Fruit fly (Drosophila melanogaster) whole organism: ENCODE measurements around the gene Prp3.

Experiments used
- CG8478 ChIP-seq: fragments of >200 bp; optimal IDR thresholded peaks from 2 replicates; lab custom pipeline; 2018; ENCODE audit warnings: inconsistent platforms
- Dll ChIP-seq: fragments of >200 bp; optimal IDR thresholded peaks from 2 replicates; lab custom pipeline; 2017
- EcR ChIP-seq, 2 experiments: fragments of >200 bp; optimal IDR thresholded peaks; 2 replicates each; lab custom pipeline; 2017; ENCODE audit warnings: missing biosample characterization in 2 of 2, missing genetic modification characterization in 2 of 2, missing genetic modification reagents in 2 of 2
- pan ChIP-seq: fragments of >200 bp; optimal IDR thresholded peaks from 2 replicates; lab custom pipeline; 2017
- psq ChIP-seq: fragments of >200 bp; optimal IDR thresholded peaks from 2 replicates; lab custom pipeline; 2017
- usp ChIP-seq: fragments of >200 bp; optimal IDR thresholded peaks from 2 replicates; lab custom pipeline; 2017; ENCODE audit warnings: missing biosample characterization, missing genetic modification characterization, mixed read lengths

The Prp3 gene

DNA sequence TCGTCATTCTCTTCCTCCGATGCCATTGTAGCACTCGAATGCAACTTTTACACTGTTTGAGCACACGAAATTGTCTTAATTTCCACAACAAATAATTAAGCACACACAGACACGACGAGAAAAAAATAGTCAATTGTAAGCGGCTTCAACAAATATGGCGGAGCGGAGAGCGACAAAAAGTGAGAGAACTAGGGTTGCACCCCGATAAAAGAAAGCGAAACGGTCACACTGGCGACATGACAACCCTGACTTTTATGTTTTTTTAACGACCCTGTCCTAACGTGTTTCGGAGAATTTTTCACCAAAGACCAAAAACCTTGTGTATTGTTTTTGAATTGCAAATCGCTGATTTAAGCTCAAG, at the start of gene Prp3, which contains the start of gene Mi-2:
Gene Prp3 (plus strand): TSS at position 247 of the 361 bp plus-strand sequence.
Gene Mi-2 (minus strand): TSS at position 162 of the 361 bp plus-strand sequence.
- TF ChIP-seq psq (lab: Kevin White, UChicago) = no peak
- TF ChIP-seq pan = no peak
- TF ChIP-seq EcR (GFP tag; optimal IDR thresholded peaks at IDR 0.05; lab: Kevin White, UChicago) = no peak

DNA sequence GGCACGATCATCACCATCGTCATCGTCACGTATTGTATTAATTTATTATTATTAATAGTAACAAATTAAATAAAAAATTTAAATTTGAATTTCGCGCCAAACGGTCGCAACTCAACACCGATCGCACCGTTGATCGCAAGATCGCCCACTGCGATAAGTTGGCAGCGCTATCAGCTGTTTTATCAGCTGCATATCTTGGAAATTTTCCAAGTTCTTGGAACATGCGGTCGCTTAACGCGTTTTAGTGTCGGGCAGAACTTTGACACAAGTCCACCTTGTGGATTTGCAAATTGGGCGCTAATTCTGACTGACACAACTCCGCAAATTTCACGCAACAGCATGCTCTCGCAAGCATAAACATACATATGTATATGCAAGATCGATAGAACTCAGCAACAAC, 48.9 kb upstream of the Prp3 start:
- TF ChIP-seq Dll (lab: Kevin White, UChicago) = no peak
- TF ChIP-seq CG8478 (lab: Kevin White, UChicago) = no peak
- no peak for TF ChIP-seq EcR (GFP tag; optimal IDR thresholded peaks at IDR 0.05; lab: Kevin White, UChicago)
- no peak for TF ChIP-seq pan
- no peak for TF ChIP-seq usp
- TF ChIP-seq psq (lab: Kevin White, UChicago) = no peak

DNA sequence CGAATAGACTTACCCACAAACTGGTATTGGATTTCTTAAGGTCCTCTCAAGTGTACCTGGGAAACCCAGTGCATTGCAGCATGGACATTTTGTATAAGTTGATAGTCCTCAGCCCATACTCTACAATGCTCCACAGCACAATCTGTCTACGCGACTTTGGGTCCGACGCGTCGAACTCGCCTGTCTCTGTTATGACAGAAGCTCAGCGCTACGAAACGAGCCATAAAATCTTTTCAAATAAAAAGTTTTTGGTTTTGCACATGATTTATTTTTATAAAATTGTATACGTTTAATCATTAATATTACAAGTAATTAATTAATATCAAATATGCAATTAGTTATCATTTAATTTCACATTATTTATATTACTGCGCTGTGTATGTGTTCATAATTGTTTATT, 42.9 kb upstream of the Prp3 start:
- no peak for TF ChIP-seq pan

DNA sequence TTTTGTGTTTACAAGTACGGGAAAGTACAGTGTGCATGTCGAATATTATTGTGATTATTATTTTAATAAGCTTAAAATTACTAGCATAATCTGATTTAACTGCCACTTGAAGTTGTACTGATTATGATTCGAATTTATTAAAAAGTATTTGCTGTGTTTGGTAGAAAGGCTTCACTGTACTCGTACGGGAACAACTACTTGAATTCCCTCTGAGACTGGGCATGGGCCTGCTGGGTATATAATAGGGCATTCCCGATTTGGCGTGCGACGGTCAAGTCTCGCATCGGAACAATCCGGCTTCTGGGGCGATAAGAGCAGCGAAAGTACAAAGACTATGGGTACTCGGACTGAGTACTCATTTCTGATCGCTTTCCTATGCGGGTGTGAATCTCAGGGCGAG, 40.4 kb upstream of the Prp3 start:
- no peak for TF ChIP-seq pan
- no peak for TF ChIP-seq psq (lab: Kevin White, UChicago)
- TF ChIP-seq Dll (lab: Kevin White, UChicago) = no peak
- TF ChIP-seq CG8478 (lab: Kevin White, UChicago) = no peak
- no peak for TF ChIP-seq usp
- TF ChIP-seq EcR (GFP tag; optimal IDR thresholded peaks at IDR 0.05; lab: Kevin White, UChicago) = no peak

DNA sequence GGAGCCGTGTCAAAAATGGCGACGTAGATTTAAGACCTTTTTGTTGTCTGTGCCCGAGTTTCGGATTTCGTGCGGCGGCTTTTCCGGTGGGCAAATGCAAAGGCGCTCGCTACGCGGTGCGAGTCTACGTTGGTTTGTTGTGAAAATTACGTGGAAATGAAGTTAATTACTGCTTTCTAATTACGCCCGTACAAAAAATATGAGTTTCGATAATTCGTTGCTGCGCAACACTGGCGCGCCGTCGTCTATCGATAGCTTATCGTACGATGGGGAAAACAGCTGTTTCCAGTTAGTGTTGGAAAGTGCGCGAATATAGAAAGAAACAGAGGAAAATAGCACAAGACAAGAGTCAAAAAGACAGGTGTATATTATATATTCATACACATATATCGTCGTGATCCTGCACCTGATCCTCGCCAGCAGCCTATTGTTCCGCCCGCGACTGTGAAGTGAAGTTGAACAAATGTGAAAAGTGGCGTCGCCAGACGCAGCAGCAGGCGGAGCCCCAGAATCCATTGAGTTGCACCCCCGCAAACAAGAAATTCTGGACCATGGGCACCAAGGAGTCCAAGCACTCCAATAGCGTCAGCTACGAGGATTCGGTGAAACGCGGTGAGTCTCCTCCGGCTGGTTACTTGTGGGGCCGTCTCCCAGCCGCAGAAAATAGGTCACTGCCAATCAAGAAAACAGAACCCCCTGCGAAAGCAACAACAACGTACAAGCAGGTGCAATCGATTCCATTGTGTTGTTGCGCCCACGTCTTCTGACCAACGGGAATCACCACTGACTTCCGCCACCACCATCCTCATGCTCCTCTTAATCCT, 39.0 kb upstream of the Prp3 start, which contains the start of the genes Rab8 and Usp32:
Gene Rab8 (minus strand): TSS at position 236 of the 824 bp plus-strand sequence.
Gene Usp32 (plus strand): TSS at position 297 of the 824 bp plus-strand sequence.
- TF ChIP-seq pan = no peak
- TF ChIP-seq Dll (lab: Kevin White, UChicago) = no peak
- no peak for TF ChIP-seq CG8478 (lab: Kevin White, UChicago)
- TF ChIP-seq EcR (GFP tag; optimal IDR thresholded peaks at IDR 0.05; lab: Kevin White, UChicago) = no peak
- TF ChIP-seq psq (lab: Kevin White, UChicago) = no peak
- TF ChIP-seq usp = no peak

DNA sequence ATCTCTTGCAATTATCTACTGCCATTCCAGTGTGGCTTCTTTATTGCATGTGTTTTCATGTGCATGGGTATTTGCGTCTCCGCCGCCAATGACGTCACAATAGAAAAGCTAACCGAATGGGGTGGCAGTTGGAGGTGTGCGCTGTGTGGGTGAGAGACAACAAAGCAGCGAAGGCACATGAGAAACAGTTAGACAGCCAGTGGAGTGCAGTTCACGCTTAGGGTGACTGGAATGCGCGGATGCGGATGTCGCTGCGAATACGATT, 38.5 kb upstream of the Prp3 start:
- TF ChIP-seq psq (lab: Kevin White, UChicago) = no peak
- no peak for TF ChIP-seq Dll (lab: Kevin White, UChicago)
- TF ChIP-seq CG8478 (lab: Kevin White, UChicago) = no peak
- TF ChIP-seq EcR (GFP tag; optimal IDR thresholded peaks at IDR 0.05; lab: Kevin White, UChicago) = no peak
- no peak for TF ChIP-seq usp
- TF ChIP-seq pan = no peak

DNA sequence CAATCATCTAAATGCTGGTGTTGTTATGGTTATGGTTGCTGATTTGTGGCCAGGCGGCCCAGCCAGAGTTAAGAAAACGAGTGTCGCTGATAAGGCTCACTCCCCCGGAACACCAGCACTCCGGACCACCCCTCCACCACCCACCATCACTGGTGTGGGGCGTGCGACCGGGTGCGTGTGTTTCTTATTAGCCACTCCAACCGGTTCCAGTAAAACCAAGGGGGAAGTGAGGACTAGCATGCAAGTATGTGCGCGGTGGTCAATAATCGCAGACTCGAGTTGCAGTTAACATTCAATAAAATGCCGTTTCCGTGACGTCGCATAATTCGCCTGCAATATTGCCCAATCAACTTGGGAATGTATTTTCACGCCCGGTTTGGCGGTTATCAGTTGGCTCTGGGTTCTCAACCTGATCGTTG, 37.6 kb upstream of the Prp3 start:
- no peak for TF ChIP-seq pan
- no peak for TF ChIP-seq Dll (lab: Kevin White, UChicago)

DNA sequence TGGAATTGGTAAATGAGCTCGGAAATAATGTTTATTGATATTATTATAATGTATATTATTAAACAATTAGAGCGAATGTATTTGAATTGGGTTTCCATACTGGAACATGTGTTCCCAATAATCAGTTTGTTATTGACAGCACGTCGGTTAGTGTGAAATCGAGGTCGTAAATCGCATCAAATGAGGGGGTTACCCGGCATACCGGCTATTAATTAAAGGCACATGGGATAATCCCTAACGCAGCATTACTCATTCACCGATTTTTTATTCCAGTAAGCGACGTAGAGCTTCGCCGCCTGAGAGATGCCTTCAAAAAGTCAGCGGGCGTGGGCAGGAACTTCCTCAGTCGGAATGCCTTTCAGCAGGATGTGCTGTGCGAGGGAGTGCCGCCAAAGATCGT, 36.6 kb upstream of the Prp3 start:
- TF ChIP-seq Dll (lab: Kevin White, UChicago) (no peak), CG8478 (lab: Kevin White, UChicago) (no peak), usp (no peak), EcR (GFP tag; optimal IDR thresholded peaks at IDR 0.05; lab: Kevin White, UChicago) (no peak), psq (lab: Kevin White, UChicago) (no peak), pan (no peak)

DNA sequence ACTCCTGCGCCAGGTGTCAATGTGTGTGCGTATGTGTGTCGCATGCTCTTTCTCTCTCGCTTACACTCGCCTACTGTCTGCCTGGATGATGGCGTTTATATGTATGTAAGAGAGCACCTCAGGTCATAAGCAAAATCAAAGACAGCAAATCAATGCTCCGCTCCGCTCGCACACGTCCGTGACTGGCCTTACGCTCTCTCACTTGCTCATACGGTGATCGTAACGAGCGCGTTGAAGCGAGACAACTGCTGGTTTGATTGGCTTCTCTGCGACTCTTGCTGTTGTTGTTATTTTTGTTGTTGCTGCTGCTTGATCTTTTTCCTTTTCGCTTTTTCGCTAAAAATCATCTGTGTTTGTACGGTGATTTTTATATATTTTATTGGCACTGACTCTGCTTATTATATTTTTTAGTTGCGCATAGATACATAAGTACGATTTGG, 14.5 kb upstream of the Prp3 start:
- TF ChIP-seq pan = no peak
- TF ChIP-seq Dll (lab: Kevin White, UChicago) = peak; percentile 55
- TF ChIP-seq EcR (GFP tag; optimal IDR thresholded peaks at IDR 0.05; lab: Kevin White, UChicago) = no peak
- no peak for TF ChIP-seq usp
- no peak for TF ChIP-seq psq (lab: Kevin White, UChicago)
- peak; percentile 99 for TF ChIP-seq CG8478 (lab: Kevin White, UChicago)

DNA sequence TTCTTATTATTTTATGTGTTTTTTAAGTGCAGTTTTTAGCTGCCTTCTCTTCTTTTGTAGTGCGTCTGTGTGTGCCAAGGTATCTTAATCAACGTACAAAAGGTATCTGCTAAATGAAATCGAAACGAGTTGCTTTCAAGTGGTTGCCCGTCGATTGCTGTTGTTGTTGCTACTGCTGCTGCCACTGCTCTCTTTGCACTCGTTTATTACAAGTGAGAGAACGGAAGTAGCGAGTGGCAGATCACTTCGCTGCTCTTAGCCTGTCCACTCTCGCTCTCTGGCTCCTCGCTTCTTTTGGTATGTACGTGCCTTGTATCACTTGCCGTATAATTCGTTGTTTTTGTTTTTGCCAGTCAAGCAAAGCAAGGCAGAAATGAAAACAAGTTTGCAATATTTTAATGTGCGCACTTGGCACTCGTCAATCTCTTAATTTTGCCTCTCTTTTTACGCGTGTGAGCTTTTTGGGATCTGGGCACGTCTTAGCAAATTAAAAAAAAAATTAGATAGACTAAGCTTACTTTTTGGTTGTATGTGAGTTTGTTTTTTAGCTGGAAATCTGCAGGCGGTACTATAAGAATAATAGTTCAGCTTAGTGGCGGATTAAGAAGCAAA, 13.7 kb upstream of the Prp3 start:
- peak; percentile 27 for TF ChIP-seq Dll (lab: Kevin White, UChicago)
- TF ChIP-seq usp = no peak
- TF ChIP-seq EcR (GFP tag; optimal IDR thresholded peaks at IDR 0.05; lab: Kevin White, UChicago) = no peak

DNA sequence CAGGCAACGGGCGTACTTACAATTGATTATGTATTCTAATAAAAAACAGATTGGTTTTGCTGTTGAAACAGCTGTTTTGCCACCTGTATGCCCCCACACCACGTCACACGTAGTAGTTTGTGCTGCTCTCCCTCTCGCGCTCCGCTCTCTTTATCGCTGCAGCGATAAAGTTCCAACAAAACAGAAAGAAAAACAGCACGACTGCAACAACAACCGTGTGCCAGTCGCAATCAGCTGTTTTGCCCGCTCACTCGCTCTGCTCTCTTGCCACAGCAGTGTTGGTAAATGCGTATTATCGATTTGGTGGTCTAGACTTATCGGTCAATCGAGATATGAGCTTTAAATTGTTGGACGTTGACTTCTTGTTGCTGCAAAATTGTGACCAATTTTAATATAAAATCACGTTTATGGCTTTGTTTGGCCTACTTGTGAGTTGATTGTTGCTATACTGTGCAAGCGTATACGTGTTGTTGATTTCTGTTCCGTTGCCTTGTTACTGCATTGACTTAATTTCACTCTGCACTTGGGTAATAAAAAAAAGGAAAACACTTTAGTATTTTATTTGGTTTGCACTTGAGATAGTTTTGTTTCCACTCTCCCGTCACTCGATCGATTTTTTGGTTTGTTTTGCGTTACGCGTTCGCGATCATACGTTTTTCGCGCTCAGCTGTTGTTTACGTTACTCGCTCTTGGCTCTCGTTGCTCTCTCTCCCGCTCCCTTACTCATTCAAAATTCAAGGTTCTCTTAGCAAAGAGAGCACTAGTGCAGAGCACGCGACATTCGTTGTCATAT, 13.0 kb upstream of the Prp3 start:
- peak; percentile 34 for TF ChIP-seq pan
- TF ChIP-seq EcR (GFP tag; optimal IDR thresholded peaks at IDR 0.05; lab: Kevin White, UChicago) = no peak

DNA sequence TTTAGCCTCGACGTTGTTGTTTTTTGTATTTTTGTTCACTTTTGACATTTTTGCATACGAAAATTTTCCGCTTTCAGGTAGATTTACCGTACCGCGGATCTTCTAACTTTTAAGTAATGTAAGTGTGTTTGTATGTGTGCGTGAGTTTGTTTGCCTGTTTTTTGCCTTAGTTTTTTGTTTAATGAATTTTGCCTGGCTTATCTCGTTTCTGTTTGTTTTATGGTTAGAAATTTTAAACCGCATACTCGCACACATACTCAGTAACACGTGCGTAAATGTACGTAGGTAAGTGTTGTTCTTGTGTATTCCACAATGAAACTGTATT, 12.5 kb upstream of the Prp3 start:
- TF ChIP-seq EcR (GFP tag; optimal IDR thresholded peaks at IDR 0.05; lab: Kevin White, UChicago) = no peak
- no peak for TF ChIP-seq CG8478 (lab: Kevin White, UChicago)
- no peak for TF ChIP-seq pan
- TF ChIP-seq usp = no peak
- no peak for TF ChIP-seq Dll (lab: Kevin White, UChicago)
- no peak for TF ChIP-seq psq (lab: Kevin White, UChicago)
